Fruit fly (Drosophila melanogaster) whole organism, embryonic: ENCODE measurements around the gene CG15536.

ENCODE experiments used
- Ada2b ChIP-seq: fragments of 200-800 bp; sonication (Bioruptor generic); IDR thresholded peaks from 2 replicates; pipeline ENCODE4 v1.3.6; 2022; ENCODE audit warnings: missing biosample characterization, missing genetic modification characterization
- Adf1 ChIP-seq: fragments of 200-800 bp; sonication (Bioruptor generic); IDR thresholded peaks from 2 replicates; pipeline ENCODE4 v1.3.6; 2022; ENCODE audit warnings: missing biosample characterization, missing genetic modification characterization
- CG10147 ChIP-seq: fragments of 200-800 bp; sonication (Bioruptor generic); optimal IDR thresholded peaks from 2 replicates; lab custom pipeline; 2019; ENCODE audit warnings: missing biosample characterization, mild to moderate bottlenecking, missing genetic modification characterization, moderate library complexity
- CG10321 ChIP-seq: fragments of 200-800 bp; sonication (Bioruptor generic); IDR thresholded peaks from 2 replicates; pipeline ENCODE4 v1.3.6; 2022; ENCODE audit warnings: missing biosample characterization, missing genetic modification characterization
- CG11456 ChIP-seq: fragments of 200-800 bp; sonication (Bioruptor generic); IDR thresholded peaks from 3 replicates; pipeline ENCODE4 v1.3.6; 2022; ENCODE audit warnings: missing biosample characterization, missing genetic modification characterization
- CG11696 ChIP-seq: fragments of 200-800 bp; sonication (Bioruptor generic); IDR thresholded peaks from 2 replicates; pipeline ENCODE4 v1.3.6; 2022; ENCODE audit warnings: missing biosample characterization, missing genetic modification characterization
- CG11723 ChIP-seq: fragments of 200-800 bp; sonication (Bioruptor generic); optimal IDR thresholded peaks from 2 replicates; lab custom pipeline; 2017; ENCODE audit warnings: missing biosample characterization, mild to moderate bottlenecking, missing genetic modification characterization
- CG12104 ChIP-seq: fragments of 200-800 bp; sonication (Bioruptor generic); optimal IDR thresholded peaks from 3 replicates; lab custom pipeline; 2016; ENCODE audit warnings: missing biosample characterization, missing genetic modification characterization
- CG12236 ChIP-seq: fragments of 200-800 bp; sonication (Bioruptor generic); optimal IDR thresholded peaks from 2 replicates; lab custom pipeline; 2016; ENCODE audit warnings: missing biosample characterization, missing genetic modification characterization
- CG13123 ChIP-seq: fragments of 200-800 bp; sonication (Bioruptor generic); optimal IDR thresholded peaks from 2 replicates; lab custom pipeline; 2016; ENCODE audit warnings: missing biosample characterization, missing genetic modification characterization
- CG13424 ChIP-seq: fragments of 200-800 bp; sonication (Bioruptor generic); optimal IDR thresholded peaks from 2 replicates; lab custom pipeline; 2019; ENCODE audit warnings: missing biosample characterization, mild to moderate bottlenecking, missing genetic modification characterization, moderate library complexity
- CG14965 ChIP-seq: fragments of 200-800 bp; sonication (Bioruptor generic); optimal IDR thresholded peaks from 2 replicates; lab custom pipeline; 2016; ENCODE audit warnings: missing biosample characterization, missing genetic modification characterization, borderline replicate concordance
- CG3065 ChIP-seq: fragments of 200-800 bp; sonication (Bioruptor generic); optimal IDR thresholded peaks from 2 replicates; lab custom pipeline; 2016; ENCODE audit warnings: missing biosample characterization, missing genetic modification characterization
- CG31224 ChIP-seq: fragments of 200-800 bp; sonication (Bioruptor generic); IDR thresholded peaks from 2 replicates; pipeline ENCODE4 v1.3.6; 2022; ENCODE audit warnings: missing biosample characterization, missing genetic modification characterization
- CG3281 ChIP-seq: fragments of 200-800 bp; sonication (Bioruptor generic); optimal IDR thresholded peaks from 3 replicates; lab custom pipeline; 2017; ENCODE audit warnings: missing biosample characterization, mild to moderate bottlenecking, missing genetic modification characterization
- CG34376 ChIP-seq: fragments of 200-800 bp; sonication (Bioruptor generic); optimal IDR thresholded peaks from 2 replicates; lab custom pipeline; 2018; ENCODE audit warnings: missing biosample characterization, mild to moderate bottlenecking, missing genetic modification characterization
- CG4282 ChIP-seq: fragments of 200-800 bp; sonication (Bioruptor generic); optimal IDR thresholded peaks from 2 replicates; lab custom pipeline; 2016; ENCODE audit warnings: missing biosample characterization, missing genetic modification characterization
- CG4854 ChIP-seq: fragments of 200-800 bp; sonication (Bioruptor generic); optimal IDR thresholded peaks from 2 replicates; lab custom pipeline; 2016; ENCODE audit warnings: missing biosample characterization, missing genetic modification characterization, inconsistent platforms
- CG5245 ChIP-seq: fragments of 200-800 bp; sonication (Bioruptor generic); optimal IDR thresholded peaks from 3 replicates; lab custom pipeline; 2016; ENCODE audit warnings: missing biosample characterization, missing genetic modification characterization
- CG7786 ChIP-seq: fragments of 200-800 bp; sonication (Bioruptor generic); optimal IDR thresholded peaks from 2 replicates; lab custom pipeline; 2016; ENCODE audit warnings: missing biosample characterization, missing genetic modification characterization
- CG7928 ChIP-seq: fragments of 200-800 bp; sonication (Bioruptor generic); optimal IDR thresholded peaks from 2 replicates; lab custom pipeline; 2017; ENCODE audit warnings: missing biosample characterization, mild to moderate bottlenecking, missing genetic modification characterization
- CG8478 ChIP-seq: fragments of >200 bp; optimal IDR thresholded peaks from 2 replicates; lab custom pipeline; 2018
- CG9437 ChIP-seq: fragments of 200-800 bp; sonication (Bioruptor generic); optimal IDR thresholded peaks from 2 replicates; lab custom pipeline; 2018; ENCODE audit warnings: missing biosample characterization, mild to moderate bottlenecking, missing genetic modification characterization
- CG9609 ChIP-seq: fragments of 200-800 bp; sonication (Bioruptor generic); optimal IDR thresholded peaks from 3 replicates; lab custom pipeline; 2016; ENCODE audit warnings: missing biosample characterization, missing genetic modification characterization
- Dbx ChIP-seq: fragments of 200-800 bp; sonication (Bioruptor generic); IDR thresholded peaks from 3 replicates; pipeline ENCODE4 v1.3.6; 2022; ENCODE audit warnings: missing biosample characterization, missing genetic modification characterization
- E2f1 ChIP-seq: fragments of 200-800 bp; sonication (Bioruptor generic); IDR thresholded peaks from 2 replicates; pipeline ENCODE4 v1.3.6; 2022; ENCODE audit warnings: missing biosample characterization, missing genetic modification characterization
- E2f2 ChIP-seq: fragments of 200-800 bp; sonication (Bioruptor generic); IDR thresholded peaks from 2 replicates; pipeline ENCODE4 v1.3.6; 2022; ENCODE audit warnings: missing biosample characterization, missing genetic modification characterization
- H15 ChIP-seq: fragments of 200-800 bp; sonication (Bioruptor generic); IDR thresholded peaks from 3 replicates; pipeline ENCODE4 v1.3.6; 2022; ENCODE audit warnings: missing biosample characterization, missing genetic modification characterization
- NfI ChIP-seq: fragments of 200-800 bp; sonication (Bioruptor generic); optimal IDR thresholded peaks from 3 replicates; lab custom pipeline; 2018; ENCODE audit warnings: missing biosample characterization, mild to moderate bottlenecking, missing genetic modification characterization, moderate library complexity
- Opbp ChIP-seq: fragments of 200-800 bp; sonication (Bioruptor generic); IDR thresholded peaks from 3 replicates; pipeline ENCODE4 v1.3.6; 2022; ENCODE audit warnings: missing biosample characterization, missing genetic modification characterization; ENCODE audit not compliant: partially characterized antibody
- Rfx ChIP-seq: fragments of 200-800 bp; sonication (Bioruptor generic); IDR thresholded peaks from 2 replicates; pipeline ENCODE4 v1.3.6; 2022; ENCODE audit warnings: missing biosample characterization, missing genetic modification characterization
- Xrp1 ChIP-seq: fragments of 200-800 bp; sonication (Bioruptor generic); IDR thresholded peaks from 2 replicates; pipeline ENCODE4 v1.3.6; 2022; ENCODE audit warnings: missing biosample characterization, missing genetic modification characterization
- cg ChIP-seq: fragments of 200-800 bp; sonication (Bioruptor generic); optimal IDR thresholded peaks from 3 replicates; lab custom pipeline; 2019; ENCODE audit warnings: missing biosample characterization, mild to moderate bottlenecking, missing genetic modification characterization, moderate library complexity
- corto ChIP-seq: fragments of 200-800 bp; sonication (Bioruptor generic); optimal IDR thresholded peaks from 2 replicates; lab custom pipeline; 2016; ENCODE audit warnings: missing biosample characterization, mild to moderate bottlenecking, missing genetic modification characterization, moderate library complexity
- danr ChIP-seq: fragments of 200-800 bp; sonication (Bioruptor generic); IDR thresholded peaks from 2 replicates; pipeline ENCODE4 v1.3.6; 2022; ENCODE audit warnings: missing biosample characterization, missing genetic modification characterization
- dimm ChIP-seq: fragments of 200-800 bp; sonication (Bioruptor generic); IDR thresholded peaks from 2 replicates; pipeline ENCODE4 v1.3.6; 2022; ENCODE audit warnings: missing biosample characterization, missing genetic modification characterization
- gcm ChIP-seq: fragments of 200-800 bp; sonication (Bioruptor generic); optimal IDR thresholded peaks from 2 replicates; lab custom pipeline; 2019; ENCODE audit warnings: missing biosample characterization, mild to moderate bottlenecking, missing genetic modification characterization, moderate library complexity
- gsb-n ChIP-seq: fragments of 200-800 bp; sonication (Bioruptor generic); optimal IDR thresholded peaks from 3 replicates; lab custom pipeline; 2018; ENCODE audit warnings: missing biosample characterization, mild to moderate bottlenecking, missing genetic modification characterization
- inv ChIP-seq: fragments of 200-800 bp; sonication (Bioruptor generic); IDR thresholded peaks from 2 replicates; pipeline ENCODE4 v1.3.6; 2022; ENCODE audit warnings: missing biosample characterization, missing genetic modification characterization; ENCODE audit not compliant: partially characterized antibody
- kay ChIP-seq: fragments of 200-800 bp; sonication (Bioruptor generic); optimal IDR thresholded peaks from 2 replicates; lab custom pipeline; 2016; ENCODE audit warnings: missing biosample characterization, missing genetic modification characterization
- onecut ChIP-seq: fragments of 200-800 bp; sonication (Bioruptor generic); IDR thresholded peaks from 2 replicates; pipeline ENCODE4 v1.3.6; 2022; ENCODE audit warnings: missing biosample characterization, missing genetic modification characterization
- pum ChIP-seq: fragments of 200-800 bp; sonication (Bioruptor generic); optimal IDR thresholded peaks from 2 replicates; lab custom pipeline; 2016; ENCODE audit warnings: missing biosample characterization, missing genetic modification characterization
- repo ChIP-seq: fragments of 200-800 bp; sonication (Bioruptor generic); optimal IDR thresholded peaks from 2 replicates; lab custom pipeline; 2016; ENCODE audit warnings: missing biosample characterization, missing genetic modification characterization
- salm ChIP-seq: fragments of 200-800 bp; sonication (Bioruptor generic); optimal IDR thresholded peaks from 2 replicates; lab custom pipeline; 2018; ENCODE audit warnings: missing biosample characterization, mild to moderate bottlenecking, missing genetic modification characterization
- sd ChIP-seq: fragments of 200-800 bp; sonication (Bioruptor generic); optimal IDR thresholded peaks from 3 replicates; lab custom pipeline; 2018; ENCODE audit warnings: missing biosample characterization, mild to moderate bottlenecking, missing genetic modification characterization, moderate library complexity
- seq ChIP-seq: fragments of 200-800 bp; sonication (Bioruptor generic); IDR thresholded peaks from 2 replicates; pipeline ENCODE4 v1.3.6; 2022; ENCODE audit warnings: missing biosample characterization, missing genetic modification characterization
- slou ChIP-seq: fragments of 200-800 bp; sonication (Bioruptor generic); optimal IDR thresholded peaks from 3 replicates; lab custom pipeline; 2016; ENCODE audit warnings: missing biosample characterization, missing genetic modification characterization
- trh ChIP-seq: fragments of 200-800 bp; sonication (Bioruptor generic); optimal IDR thresholded peaks from 2 replicates; lab custom pipeline; 2016; ENCODE audit warnings: missing biosample characterization, missing genetic modification characterization
- wdn ChIP-seq: fragments of 200-800 bp; sonication (Bioruptor generic); IDR thresholded peaks from 2 replicates; pipeline ENCODE4 v1.3.6; 2022; ENCODE audit warnings: missing biosample characterization, missing genetic modification characterization
- z ChIP-seq: fragments of 200-800 bp; sonication (Bioruptor generic); IDR thresholded peaks from 3 replicates; pipeline ENCODE4 v1.3.6; 2022; ENCODE audit warnings: missing biosample characterization, missing genetic modification characterization

The CG15536 gene

DNA sequence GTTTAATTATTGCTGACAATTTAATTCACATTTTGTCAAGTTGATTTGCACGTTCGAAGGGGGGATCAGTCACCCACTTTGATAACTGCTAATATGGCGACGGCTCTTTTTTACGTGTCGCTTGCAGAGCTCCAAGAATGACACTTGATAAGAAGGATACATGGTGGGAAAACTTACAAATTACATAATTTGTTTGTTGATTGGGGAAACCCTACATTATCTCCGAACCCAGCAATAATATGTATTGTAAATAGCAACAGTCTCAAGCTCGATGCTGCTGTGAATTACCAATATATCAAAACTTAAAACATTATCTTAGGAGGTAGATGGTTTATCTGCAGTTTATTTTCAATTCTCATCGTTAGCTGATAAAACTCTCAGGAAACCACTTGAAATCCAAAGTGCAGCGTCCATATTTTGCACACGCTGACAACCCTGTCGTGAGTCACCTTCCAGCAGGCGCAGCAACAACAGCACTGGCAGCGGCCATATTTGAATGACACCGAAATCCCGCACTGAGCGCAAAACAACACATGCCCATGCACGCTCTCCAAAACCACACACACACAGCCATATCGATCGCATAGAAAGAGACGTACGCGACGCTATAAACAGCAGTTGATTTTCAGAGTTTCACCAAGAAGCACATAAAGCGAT, 36.6 kb downstream of the CG15536 start (continued):
- TF ChIP-seq cg (GFP tag; lab: Kevin White, UChicago) (peak; percentile 83), Rfx (GFP tag; lab: Robert Waterston, UW) (peak; percentile 90), E2f2 (GFP tag; lab: Robert Waterston, UW) (peak; percentile 67), CG11456 (GFP tag; lab: Robert Waterston, UW) (peak; percentile 90), CG13424 (tag; lab: Kevin White, UChicago) (peak; percentile 96), CG4854 (peak; percentile 90), CG7786 (GFP tag; lab: Kevin White, UChicago) (peak; percentile 98), CG13123 (GFP tag; lab: Kevin White, UChicago) (peak; percentile 90), corto (GFP tag; lab: Kevin White, UChicago) (peak; percentile 57), Ada2b (GFP tag; lab: Robert Waterston, UW) (peak; percentile 86), CG31224 (peak; percentile 86), E2f1 (GFP tag; lab: Robert Waterston, UW) (peak; percentile 87), Xrp1 (GFP tag; lab: Robert Waterston, UW) (peak; percentile 90), Adf1 (peak; percentile 62; the same call in 1 of the 2 replicates), gcm (GFP tag; lab: Kevin White, UChicago) (peak; percentile 87), H15 (GFP tag; lab: Robert Waterston, UW) (peak; percentile 84), CG9609 (GFP tag; lab: Kevin White, UChicago) (peak; percentile 98), CG3065 (GFP tag; lab: Kevin White, UChicago) (peak; percentile 92), sd (tag; lab: Kevin White, UChicago) (peak; percentile 60), pum (GFP tag; lab: Kevin White, UChicago) (peak; percentile 97), CG14965 (peak; percentile 85), CG12236 (GFP tag; lab: Kevin White, UChicago) (peak; percentile 96), CG12104 (GFP tag; lab: Kevin White, UChicago) (peak; percentile 98), Opbp (0 out of 3 replicates have a peak, but pooled peaks have one; percentile 31), NfI (GFP tag; lab: Kevin White, UChicago) (peak; percentile 95), salm (tag; lab: Kevin White, UChicago) (peak; percentile 67), CG4282 (GFP tag; lab: Kevin White, UChicago) (peak; percentile 88), CG10321 (GFP tag; lab: Robert Waterston, UW) (peak; percentile 58; the same call in 1 of the 2 replicates), gsb-n (peak; percentile 80), CG11723 (GFP tag; lab: Kevin White, UChicago) (peak; percentile 98), z (GFP tag; lab: Robert Waterston, UW) (0 out of 3 replicates have a peak, but pooled peaks have one; percentile 39), inv (GFP tag; lab: Robert Waterston, UW) (no peak), CG10147 (GFP tag; lab: Kevin White, UChicago) (peak; percentile 96), repo (GFP tag; lab: Kevin White, UChicago) (peak; percentile 95), CG34376 (GFP tag; lab: Kevin White, UChicago) (peak; percentile 97), trh (GFP tag; lab: Kevin White, UChicago) (peak; percentile 88), Dbx (peak; percentile 86), danr (GFP tag; lab: Robert Waterston, UW) (peak; percentile 90), CG11696 (peak; percentile 68; the same call in 1 of the 2 replicates), CG3281 (peak; percentile 97), CG5245 (peak; percentile 89), wdn (GFP tag; lab: Robert Waterston, UW) (peak; percentile 77), CG8478 (lab: Kevin White, UChicago) (no peak), CG7928 (GFP tag; lab: Kevin White, UChicago) (peak; percentile 75), kay (GFP tag; lab: Kevin White, UChicago) (peak; percentile 99), seq (GFP tag; lab: Robert Waterston, UW) (peak; percentile 88; the same call in 1 of the 2 replicates), onecut (GFP tag; lab: Robert Waterston, UW) (peak; percentile 85), slou (peak; percentile 90), CG9437 (peak; percentile 97), dimm (peak; percentile 70)
